Worm (Caenorhabditis elegans) whole organism, L2 larva: ENCODE results near the gene sprp-4.

Experiments used
- snpc-4 ChIP-seq: fragments of 150-350 bp; optimal IDR thresholded peaks from 2 replicates; lab custom pipeline; 2014; ENCODE audit warnings: missing biosample characterization, missing genetic modification characterization
- unc-62 ChIP-seq: fragments of 150-350 bp; optimal IDR thresholded peaks from 2 replicates; lab custom pipeline; 2014; ENCODE audit warnings: missing biosample characterization, missing genetic modification reagents, missing genetic modification characterization

DNA sequence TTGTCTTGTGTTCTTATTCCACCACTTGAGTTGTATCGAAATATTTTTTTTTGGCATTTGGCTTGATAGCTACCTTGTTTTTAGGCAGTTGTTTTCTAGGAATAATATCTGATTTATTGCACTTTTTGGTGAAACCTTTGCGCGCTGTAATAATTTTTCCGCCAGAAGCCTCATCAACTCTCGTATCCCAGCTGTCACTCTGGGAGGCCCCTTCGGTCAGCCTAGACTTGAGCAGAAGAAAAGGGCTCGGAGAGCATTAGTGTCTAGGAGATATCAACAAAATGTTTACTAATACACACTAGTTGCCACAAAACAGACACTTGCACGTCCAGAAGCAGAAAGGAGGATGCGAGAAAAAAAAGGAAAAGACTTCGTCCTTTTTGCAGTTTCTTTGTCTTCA, 35.4 kb upstream of the sprp-4 start:
- no peak for TF ChIP-seq unc-62 (GFP tag; lab: Kevin White, UChicago)
- TF ChIP-seq snpc-4 (tag; lab: Kevin White, UChicago) = no peak
